Worm (Caenorhabditis elegans): Measurements from ENCODE around the gene srsx-39.

ce11 chrV:15303625-15304024 is 47.1 kb upstream of the srsx-39 start, which contains the start of gene srx-48:
- TF ChIP-seq pqm-1 (tag; optimal IDR thresholded peaks at IDR 0.05) (no peak), nhr-42 (GFP tag; IDR thresholded peaks at IDR 0.05) (no peak)

Data from whole organism, L4 larva.